Worm (Caenorhabditis elegans) whole organism, L4 larva: ENCODE data around the gene C41C4.9.

Experiments
- R02D3.7 ChIP-seq: fragments of 150-350 bp; sonication (generic microtip); optimal IDR thresholded peaks from 3 replicates; lab custom pipeline; 2014; ENCODE audit warnings: missing biosample characterization, missing genetic modification characterization
- T20F7.1 ChIP-seq: fragments of 200-800 bp; sonication (Bioruptor generic); optimal IDR thresholded peaks from 2 replicates; lab custom pipeline; 2018; ENCODE audit warnings: mild to moderate bottlenecking, missing genetic modification characterization, missing compliant biosample characterization
- arid-1 ChIP-seq: fragments of 200-800 bp; sonication (Bioruptor generic); conservative IDR thresholded peaks from 2 replicates; pipeline ENCODE4 v1.3.6; 2022; ENCODE audit warnings: missing genetic modification reagents, missing genetic modification characterization, missing compliant biosample characterization
- attf-4 ChIP-seq: sonication (generic microtip); optimal IDR thresholded peaks from 3 replicates; lab custom pipeline; 2017; ENCODE audit warnings: missing biosample characterization, missing genetic modification characterization
- ceh-28 ChIP-seq: fragments of 150-350 bp; optimal IDR thresholded peaks from 2 replicates; lab custom pipeline; 2014; ENCODE audit warnings: missing biosample characterization, missing genetic modification reagents, missing genetic modification characterization
- ceh-82 ChIP-seq: sonication (generic microtip); optimal IDR thresholded peaks from 2 replicates; lab custom pipeline; 2017; ENCODE audit warnings: missing biosample characterization, missing genetic modification characterization
- daf-16 ChIP-seq, 3 experiments: sonication (generic microtip); optimal IDR thresholded peaks; 2 replicates each; lab custom pipeline; 2016 to 2017; ENCODE audit warnings: missing genetic modification characterization in 3 of 3, missing genetic modification reagents in 3 of 3, mild to moderate bottlenecking in 2 of 3, missing compliant biosample characterization in 2 of 3, missing biosample characterization in 1 of 3, moderate library complexity in 1 of 3
- daf-8 ChIP-seq: fragments of 200-800 bp; sonication (Bioruptor generic); IDR thresholded peaks from 2 replicates; pipeline ENCODE4 v1.3.6; 2022; ENCODE audit warnings: missing genetic modification characterization, missing compliant biosample characterization
- dmd-6 ChIP-seq: fragments of 200-800 bp; sonication (Bioruptor generic); IDR thresholded peaks from 2 replicates; pipeline ENCODE4 v1.3.6; 2022; ENCODE audit warnings: missing genetic modification reagents, missing genetic modification characterization, missing compliant biosample characterization
- egl-43 ChIP-seq: fragments of 200-800 bp; sonication (Bioruptor generic); IDR thresholded peaks from 2 replicates; pipeline ENCODE4 v1.3.6; 2022; ENCODE audit warnings: missing genetic modification reagents, missing genetic modification characterization, missing compliant biosample characterization
- fkh-10 ChIP-seq: fragments of 150-350 bp; optimal IDR thresholded peaks from 2 replicates; lab custom pipeline; 2014; ENCODE audit warnings: missing biosample characterization, missing genetic modification reagents, missing genetic modification characterization
- fos-1 ChIP-seq: fragments of 150-350 bp; optimal IDR thresholded peaks from 2 replicates; lab custom pipeline; 2014; ENCODE audit warnings: missing biosample characterization, missing genetic modification characterization
- hlh-11 ChIP-seq: fragments of 200-800 bp; sonication (Bioruptor generic); optimal IDR thresholded peaks from 2 replicates; lab custom pipeline; 2018; ENCODE audit warnings: mild to moderate bottlenecking, missing genetic modification characterization, missing compliant biosample characterization
- hmg-1.1 ChIP-seq: fragments of 200-800 bp; sonication (Bioruptor generic); IDR thresholded peaks from 2 replicates; pipeline ENCODE4 v1.3.6; 2022; ENCODE audit warnings: missing genetic modification reagents, missing genetic modification characterization, missing compliant biosample characterization
- lin-1 ChIP-seq: fragments of 200-800 bp; sonication (Bioruptor generic); IDR thresholded peaks from 2 replicates; pipeline ENCODE4 v1.3.6; 2022; ENCODE audit warnings: missing genetic modification reagents, missing genetic modification characterization, missing compliant biosample characterization
- lin-15B ChIP-seq: fragments of 150-350 bp; sonication (generic microtip); optimal IDR thresholded peaks from 3 replicates; lab custom pipeline; 2014; ENCODE audit warnings: missing biosample characterization, missing genetic modification characterization
- lin-29 ChIP-seq: fragments of 200-800 bp; sonication (Bioruptor generic); IDR thresholded peaks from 2 replicates; pipeline ENCODE4 v1.3.6; 2022; ENCODE audit warnings: missing genetic modification reagents, missing genetic modification characterization, missing compliant biosample characterization
- lin-38 ChIP-seq: fragments of 200-800 bp; sonication (Bioruptor generic); IDR thresholded peaks from 2 replicates; pipeline ENCODE4 v1.3.6; 2022; ENCODE audit warnings: missing genetic modification reagents, missing genetic modification characterization, missing compliant biosample characterization
- lir-3 ChIP-seq: sonication (generic microtip); optimal IDR thresholded peaks from 2 replicates; lab custom pipeline; 2016; ENCODE audit warnings: mild to moderate bottlenecking, missing genetic modification characterization, missing compliant biosample characterization
- madf-5 ChIP-seq, 2 experiments: fragments of 200-800 bp; sonication (Bioruptor generic); IDR thresholded peaks; 2 replicates each; pipeline ENCODE4 v1.3.6; 2022; ENCODE audit warnings: missing compliant biosample characterization in 2 of 2, missing genetic modification characterization in 2 of 2
- mdl-1 ChIP-seq, 2 experiments: fragments of 150-350 bp in 1 of 2; sonication (generic microtip) in 1 of 2; optimal IDR thresholded peaks; 2 replicates each; lab custom pipeline; 2014 to 2017; ENCODE audit warnings: missing biosample characterization in 2 of 2, missing genetic modification characterization in 2 of 2
- mes-2 ChIP-seq: sonication (generic microtip); optimal IDR thresholded peaks from 2 replicates; lab custom pipeline; 2016; ENCODE audit warnings: missing genotype, mild to moderate bottlenecking, missing genetic modification characterization, missing compliant biosample characterization; ENCODE audit not compliant: poor library complexity, severe bottlenecking
- mxl-2 ChIP-seq: fragments of 200-800 bp; sonication (Bioruptor generic); conservative IDR thresholded peaks from 2 replicates; pipeline ENCODE4 v1.3.6; 2022; ENCODE audit warnings: missing genetic modification reagents, missing genetic modification characterization, missing compliant biosample characterization
- nhr-10 ChIP-seq: fragments of 150-350 bp; optimal IDR thresholded peaks from 2 replicates; lab custom pipeline; 2014; ENCODE audit warnings: missing biosample characterization, missing genetic modification characterization
- nhr-11 ChIP-seq: fragments of 150-350 bp; optimal IDR thresholded peaks from 2 replicates; lab custom pipeline; 2014; ENCODE audit warnings: missing biosample characterization, missing genetic modification characterization
- nhr-48 ChIP-seq: sonication (generic microtip); optimal IDR thresholded peaks from 2 replicates; lab custom pipeline; 2016; ENCODE audit warnings: mild to moderate bottlenecking, missing genetic modification characterization, missing compliant biosample characterization
- pha-4 ChIP-seq, 2 experiments: fragments of 150-350 bp in 1 of 2; fragments of 200-800 bp in 1 of 2; sonication (Bioruptor generic) in 1 of 2; IDR thresholded peaks in 1 of 2; optimal IDR thresholded peaks in 1 of 2; 2 replicates each; pipeline versions ENCODE4 v1.3.6 to Lab custom; 2014 to 2022; ENCODE audit warnings: missing genetic modification characterization in 2 of 2, missing genetic modification reagents in 2 of 2, missing biosample characterization in 1 of 2, missing compliant biosample characterization in 1 of 2
- pqm-1 ChIP-seq: sonication (generic microtip); optimal IDR thresholded peaks from 2 replicates; lab custom pipeline; 2017; ENCODE audit warnings: missing biosample characterization, missing genetic modification characterization
- rbr-2 ChIP-seq: sonication (generic microtip); optimal IDR thresholded peaks from 2 replicates; lab custom pipeline; 2016; ENCODE audit warnings: missing genotype, missing genetic modification characterization, missing compliant biosample characterization
- saeg-2 ChIP-seq: fragments of 200-800 bp; sonication (Bioruptor generic); IDR thresholded peaks from 2 replicates; pipeline ENCODE4 v1.3.6; 2022; ENCODE audit warnings: missing genetic modification reagents, missing genetic modification characterization, missing compliant biosample characterization
- snpc-1.2 ChIP-seq: fragments of 200-800 bp; sonication (Bioruptor generic); IDR thresholded peaks from 2 replicates; pipeline ENCODE4 v1.3.6; 2022; ENCODE audit warnings: missing genetic modification reagents, missing genetic modification characterization, missing compliant biosample characterization
- spr-3 ChIP-seq: fragments of 200-800 bp; sonication (Bioruptor generic); optimal IDR thresholded peaks from 2 replicates; lab custom pipeline; 2018; ENCODE audit warnings: mild to moderate bottlenecking, missing genetic modification characterization, missing compliant biosample characterization
- tra-1 ChIP-seq: fragments of 200-800 bp; sonication (Bioruptor generic); IDR thresholded peaks from 2 replicates; pipeline ENCODE4 v1.3.6; 2022; ENCODE audit warnings: missing genetic modification reagents, missing genetic modification characterization, missing compliant biosample characterization
- unc-130 ChIP-seq: sonication (generic microtip); optimal IDR thresholded peaks from 2 replicates; lab custom pipeline; 2016; ENCODE audit warnings: missing genetic modification reagents, missing genetic modification characterization, missing compliant biosample characterization
- unc-62 ChIP-seq, 3 experiments: fragments of 150-350 bp in 1 of 3; sonication (generic microtip); optimal IDR thresholded peaks in 2 of 3; peaks in 1 of 3; 1 replicate in 1 of 3; 2 replicates in 2 of 3; lab custom pipeline; 2014 to 2017; ENCODE audit warnings: missing biosample characterization in 3 of 3, missing genetic modification characterization in 3 of 3, missing genetic modification reagents in 3 of 3, missing genotype in 1 of 3
- vab-7 ChIP-seq: fragments of 200-800 bp; sonication (Bioruptor generic); IDR thresholded peaks from 2 replicates; pipeline ENCODE4 v1.3.6; 2022; ENCODE audit warnings: missing genetic modification reagents, missing genetic modification characterization, missing compliant biosample characterization
- zfp-2 ChIP-seq: sonication (generic microtip); optimal IDR thresholded peaks from 2 replicates; lab custom pipeline; 2016; ENCODE audit warnings: mild to moderate bottlenecking, missing genetic modification characterization, missing compliant biosample characterization
- zfp-3 ChIP-seq: fragments of 200-800 bp; sonication (Bioruptor generic); conservative IDR thresholded peaks from 2 replicates; pipeline ENCODE4 v1.3.6; 2022; ENCODE audit warnings: missing genetic modification reagents, missing genetic modification characterization, missing compliant biosample characterization
- zip-11 ChIP-seq: fragments of 200-800 bp; sonication (Bioruptor generic); IDR thresholded peaks from 2 replicates; pipeline ENCODE4 v1.3.6; 2022; ENCODE audit warnings: missing genetic modification characterization, missing compliant biosample characterization
- ztf-11 ChIP-seq: fragments of 150-350 bp; optimal IDR thresholded peaks from 2 replicates; lab custom pipeline; 2014; ENCODE audit warnings: missing biosample characterization, missing genetic modification characterization

Gene C41C4.9

ce11 chrII:8071012-8071625, 36.3 kb upstream of the C41C4.9 start (continued):
- TF ChIP-seq daf-16 (GFP tag; optimal IDR thresholded peaks at IDR 0.05; lab: Kevin White, UChicago) (no peak), daf-16 (tag; optimal IDR thresholded peaks at IDR 0.05; lab: Kevin White, UChicago) (peak; percentile 59), unc-62 (GFP tag; optimal IDR thresholded peaks at IDR 0.05 in 1 of 2; lab: Kevin White, UChicago) (no peak), unc-62 (tag; optimal IDR thresholded peaks at IDR 0.05; lab: Kevin White, UChicago) (no peak), dmd-6 (0 out of 2 replicates have a peak, but pooled peaks have one; percentile 17), fkh-10 (GFP tag; lab: Kevin White, UChicago) (no peak), nhr-48 (tag; lab: Kevin White, UChicago) (no peak), hmg-1.1 (GFP tag; lab: Robert Waterston, UW) (no peak), nhr-11 (tag; lab: Kevin White, UChicago) (no peak), zip-11 (GFP tag; lab: Robert Waterston, UW) (no peak), ceh-28 (tag; lab: Kevin White, UChicago) (no peak), fos-1 (no peak), T20F7.1 (GFP tag; lab: Kevin White, UChicago) (no peak), madf-5 (GFP tag; IDR thresholded peaks at IDR 0.05; lab: Robert Waterston, UW) (no peak), ztf-11 (tag; lab: Kevin White, UChicago) (no peak), mdl-1 (tag; optimal IDR thresholded peaks at IDR 0.05; lab: Kevin White, UChicago) (peak in 1 of 2 experiments; percentile 48), ceh-82 (tag; lab: Kevin White, UChicago) (no peak), arid-1 (GFP tag; lab: Robert Waterston, UW) (no peak), lin-15B (no peak), zfp-3 (GFP tag; lab: Robert Waterston, UW) (no peak), tra-1 (GFP tag; lab: Robert Waterston, UW) (no peak), saeg-2 (GFP tag; lab: Robert Waterston, UW) (no peak), zfp-2 (tag; lab: Kevin White, UChicago) (no peak), daf-8 (GFP tag; lab: Robert Waterston, UW) (no peak), pha-4 (GFP tag; IDR thresholded peaks at IDR 0.05; lab: Robert Waterston, UW) (no peak), pha-4 (tag; optimal IDR thresholded peaks at IDR 0.05; lab: Kevin White, UChicago) (no peak), lin-29 (GFP tag; lab: Robert Waterston, UW) (no peak), R02D3.7 (tag; lab: Kevin White, UChicago) (no peak), nhr-10 (no peak), hlh-11 (tag; lab: Kevin White, UChicago) (peak; percentile 22), pqm-1 (tag; lab: Kevin White, UChicago) (peak; percentile 60), lin-1 (GFP tag; lab: Robert Waterston, UW) (no peak), rbr-2 (no peak), vab-7 (GFP tag; lab: Robert Waterston, UW) (no peak), attf-4 (tag; lab: Kevin White, UChicago) (no peak), spr-3 (GFP tag; lab: Kevin White, UChicago) (no peak), lin-38 (GFP tag; lab: Robert Waterston, UW) (no peak), egl-43 (no peak), unc-130 (GFP tag; lab: Kevin White, UChicago) (no peak), mes-2 (tag; lab: Kevin White, UChicago) (no peak), mxl-2 (GFP tag; lab: Robert Waterston, UW) (no peak), lir-3 (tag; lab: Kevin White, UChicago) (no peak), snpc-1.2 (GFP tag; lab: Robert Waterston, UW) (no peak)
- TF ChIP-seq, all 104 proteins: peak for 9
